Worm (Caenorhabditis elegans) whole organism, mixed stage, embryonic: ENCODE data around the gene T16A9.3.
"Not testable (repeated sequence)": the region's sequence is repeated elsewhere in the genome, so short reads cannot be mapped to it uniquely, and the experiment has no call there.

Experiments
- M03D4.4 ChIP-seq: sonication (generic microtip); optimal IDR thresholded peaks from 2 replicates; lab custom pipeline; 2017; ENCODE audit warnings: mild to moderate bottlenecking, missing genetic modification characterization, missing compliant biosample characterization
- bed-3 ChIP-seq: fragments of 200-800 bp; sonication (Bioruptor generic); optimal IDR thresholded peaks from 3 replicates; lab custom pipeline; 2018; ENCODE audit warnings: mild to moderate bottlenecking, missing genetic modification characterization, moderate library complexity, missing compliant biosample characterization
- blmp-1 ChIP-seq: fragments of 150-350 bp; optimal IDR thresholded peaks from 2 replicates; lab custom pipeline; 2014; ENCODE audit warnings: missing biosample characterization, missing genetic modification characterization
- ceh-39 ChIP-seq: fragments of 150-350 bp; optimal IDR thresholded peaks from 2 replicates; lab custom pipeline; 2014; ENCODE audit warnings: missing biosample characterization, missing genetic modification characterization
- ceh-43 ChIP-seq: fragments of 200-800 bp; sonication (Bioruptor generic); optimal IDR thresholded peaks from 2 replicates; lab custom pipeline; 2018; ENCODE audit warnings: mild to moderate bottlenecking, missing genetic modification characterization, moderate library complexity, missing compliant biosample characterization
- ceh-83 ChIP-seq: fragments of 200-800 bp; sonication (Bioruptor generic); optimal IDR thresholded peaks from 2 replicates; lab custom pipeline; 2018; ENCODE audit warnings: mild to moderate bottlenecking, missing genetic modification characterization, missing compliant biosample characterization
- ces-1 ChIP-seq: fragments of 150-350 bp; optimal IDR thresholded peaks from 2 replicates; lab custom pipeline; 2014; ENCODE audit warnings: missing biosample characterization, missing genetic modification reagents, missing genetic modification characterization
- cnd-1 ChIP-seq: fragments of 200-800 bp; sonication (Bioruptor generic); optimal IDR thresholded peaks from 2 replicates; lab custom pipeline; 2018; ENCODE audit warnings: mild to moderate bottlenecking, missing genetic modification characterization, missing compliant biosample characterization
- elt-1 ChIP-seq: sonication (generic microtip); optimal IDR thresholded peaks from 2 replicates; lab custom pipeline; 2017; ENCODE audit warnings: missing genetic modification characterization, mild to moderate bottlenecking, missing compliant biosample characterization, antibody characterized with exemption, moderate library complexity, borderline replicate concordance; ENCODE audit not compliant: insufficient read depth
- flh-1 ChIP-seq: fragments of 200-800 bp; sonication (Bioruptor generic); optimal IDR thresholded peaks from 2 replicates; lab custom pipeline; 2018; ENCODE audit warnings: mild to moderate bottlenecking, missing genetic modification characterization, moderate library complexity, missing compliant biosample characterization
- ham-2 ChIP-seq: fragments of 200-800 bp; sonication (Bioruptor generic); optimal IDR thresholded peaks from 2 replicates; lab custom pipeline; 2018; ENCODE audit warnings: mild to moderate bottlenecking, missing genetic modification characterization, missing compliant biosample characterization
- hlh-1 ChIP-seq: fragments of 150-350 bp; optimal IDR thresholded peaks from 2 replicates; lab custom pipeline; 2014; ENCODE audit warnings: missing biosample characterization, missing genetic modification reagents, missing genetic modification characterization
- lin-13 ChIP-seq: fragments of 150-350 bp; optimal IDR thresholded peaks from 2 replicates; lab custom pipeline; 2014; ENCODE audit warnings: missing biosample characterization, missing genetic modification characterization
- lin-32 ChIP-seq: fragments of 200-800 bp; sonication (Bioruptor generic); optimal IDR thresholded peaks from 2 replicates; lab custom pipeline; 2018; ENCODE audit warnings: mild to moderate bottlenecking, missing genetic modification characterization, missing compliant biosample characterization
- lsy-2 ChIP-seq: fragments of 150-350 bp; optimal IDR thresholded peaks from 2 replicates; lab custom pipeline; 2014; ENCODE audit warnings: missing biosample characterization, missing genetic modification characterization
- mep-1 ChIP-seq: fragments of 150-350 bp; optimal IDR thresholded peaks from 2 replicates; lab custom pipeline; 2017; ENCODE audit warnings: missing biosample characterization, missing genetic modification reagents, missing genetic modification characterization, inconsistent platforms
- mls-2 ChIP-seq: sonication (generic microtip); optimal IDR thresholded peaks from 2 replicates; lab custom pipeline; 2016; ENCODE audit warnings: mild to moderate bottlenecking, missing genetic modification characterization, moderate library complexity, missing compliant biosample characterization
- nhr-12 ChIP-seq: fragments of 150-350 bp; optimal IDR thresholded peaks from 2 replicates; lab custom pipeline; 2014; ENCODE audit warnings: missing biosample characterization, missing genetic modification characterization
- nhr-2 ChIP-seq: fragments of 150-350 bp; optimal IDR thresholded peaks from 2 replicates; lab custom pipeline; 2014; ENCODE audit warnings: missing biosample characterization, missing genetic modification characterization
- nhr-237 ChIP-seq: fragments of 150-350 bp; optimal IDR thresholded peaks from 2 replicates; lab custom pipeline; 2014; ENCODE audit warnings: missing biosample characterization, missing genetic modification characterization
- nhr-28 ChIP-seq: fragments of 150-350 bp; optimal IDR thresholded peaks from 2 replicates; lab custom pipeline; 2014; ENCODE audit warnings: missing biosample characterization, missing genetic modification characterization
- nhr-76 ChIP-seq: sonication (generic microtip); optimal IDR thresholded peaks from 2 replicates; lab custom pipeline; 2017; ENCODE audit warnings: missing biosample characterization, missing genetic modification characterization
- pha-4 ChIP-seq: fragments of 150-350 bp; optimal IDR thresholded peaks from 2 replicates; lab custom pipeline; 2018; ENCODE audit warnings: missing biosample characterization, missing genetic modification reagents, missing genetic modification characterization
- snpc-4 ChIP-seq: fragments of 150-350 bp; optimal IDR thresholded peaks from 2 replicates; lab custom pipeline; 2014; ENCODE audit warnings: missing biosample characterization, missing genetic modification characterization
- tbx-8 ChIP-seq: fragments of 200-800 bp; sonication (Bioruptor generic); optimal IDR thresholded peaks from 2 replicates; lab custom pipeline; 2018; ENCODE audit warnings: mild to moderate bottlenecking, missing genetic modification characterization, moderate library complexity, missing compliant biosample characterization
- unc-120 ChIP-seq: sonication (generic microtip); optimal IDR thresholded peaks from 2 replicates; lab custom pipeline; 2017; ENCODE audit warnings: missing genetic modification characterization, missing compliant biosample characterization; ENCODE audit not compliant: poor library complexity, severe bottlenecking
- unc-39 ChIP-seq: fragments of 150-350 bp; optimal IDR thresholded peaks from 2 replicates; lab custom pipeline; 2014; ENCODE audit warnings: missing biosample characterization, missing genetic modification characterization
- unc-62 ChIP-seq: fragments of 150-350 bp; optimal IDR thresholded peaks from 2 replicates; lab custom pipeline; 2014; ENCODE audit warnings: missing biosample characterization, missing genetic modification reagents, missing genetic modification characterization
- ztf-11 ChIP-seq: fragments of 150-350 bp; optimal IDR thresholded peaks from 2 replicates; lab custom pipeline; 2014; ENCODE audit warnings: missing biosample characterization, missing genetic modification characterization

T16A9.3 gene

ce11 chrV:14205214-14205613 lies at the start of gene T16A9.3:
T16A9.3 (plus strand) TSS chrV:14205514.
- not testable (repeated sequence) for TF ChIP-seq mls-2 (tag; lab: Kevin White, UChicago); ztf-11 (tag; lab: Kevin White, UChicago); bed-3 (GFP tag; lab: Kevin White, UChicago)

- TF ChIP-seq ces-1 (GFP tag; lab: Kevin White, UChicago) (no peak), pha-4 (tag; lab: Kevin White, UChicago) (no peak), nhr-28 (no peak), snpc-4 (tag; lab: Kevin White, UChicago) (no peak), ceh-39 (tag; lab: Kevin White, UChicago) (no peak), unc-120 (no peak), ham-2 (GFP tag; lab: Kevin White, UChicago) (no peak), ceh-43 (GFP tag; lab: Kevin White, UChicago) (no peak), mls-2 (tag; lab: Kevin White, UChicago) (no peak), ceh-83 (GFP tag; lab: Kevin White, UChicago) (no peak), nhr-12 (no peak), bed-3 (GFP tag; lab: Kevin White, UChicago) (no peak), unc-62 (GFP tag; lab: Kevin White, UChicago) (no peak)
- TF ChIP-seq, all 35 proteins: peak for 0
Observed at ce11 chrV:14156468-14156867, 48.8 kb upstream of the T16A9.3 start, which contains the start of gene AH10.2. AH10.2 (plus strand) TSS chrV:14156768.

ce11 chrV:14160698-14161097 lies 44.6 kb upstream of the T16A9.3 start, which contains the start of gene cest-1.2:
cest-1.2 (minus strand) TSS chrV:14160862.
- no peak for TF ChIP-seq ceh-83 (GFP tag; lab: Kevin White, UChicago)
- TF ChIP-seq elt-1: no peak
- TF ChIP-seq unc-120: no peak
- TF ChIP-seq tbx-8 (GFP tag; lab: Kevin White, UChicago): no peak
- no peak for TF ChIP-seq lin-13 (tag; lab: Kevin White, UChicago)
- no peak for TF ChIP-seq M03D4.4 (tag; lab: Kevin White, UChicago)
- TF ChIP-seq nhr-76 (tag; lab: Kevin White, UChicago): no peak
- TF ChIP-seq cnd-1: no peak
- no peak for TF ChIP-seq lin-32 (GFP tag; lab: Kevin White, UChicago)

ce11 chrV:14162959-14163548 lies 42.3 kb upstream of the T16A9.3 start, which contains the start of gene srd-26:
srd-26 (minus strand) TSS chrV:14163009.
- TF ChIP-seq unc-120 (no peak), nhr-76 (tag; lab: Kevin White, UChicago) (no peak), blmp-1 (no peak), snpc-4 (tag; lab: Kevin White, UChicago) (no peak), ces-1 (GFP tag; lab: Kevin White, UChicago) (no peak), lin-13 (tag; lab: Kevin White, UChicago) (no peak), flh-1 (GFP tag; lab: Kevin White, UChicago) (no peak), mep-1 (no peak)

ce11 chrV:14165745-14166144 lies 39.6 kb upstream of the T16A9.3 start:
- TF ChIP-seq mls-2 (tag; lab: Kevin White, UChicago) (no peak), nhr-76 (tag; lab: Kevin White, UChicago) (no peak), unc-62 (GFP tag; lab: Kevin White, UChicago) (no peak), nhr-12 (no peak), nhr-28 (no peak), M03D4.4 (tag; lab: Kevin White, UChicago) (no peak), pha-4 (tag; lab: Kevin White, UChicago) (no peak), ham-2 (GFP tag; lab: Kevin White, UChicago) (no peak), elt-1 (no peak), ceh-39 (tag; lab: Kevin White, UChicago) (no peak), tbx-8 (GFP tag; lab: Kevin White, UChicago) (no peak), nhr-237 (no peak), nhr-2 (no peak), ces-1 (GFP tag; lab: Kevin White, UChicago) (no peak), hlh-1 (tag; lab: Kevin White, UChicago) (no peak)

- TF ChIP-seq unc-39 (tag; lab: Kevin White, UChicago): no peak
- no peak for TF ChIP-seq lsy-2 (tag; lab: Kevin White, UChicago)
- no peak for TF ChIP-seq nhr-28
- TF ChIP-seq ceh-43 (GFP tag; lab: Kevin White, UChicago): no peak
Observed at ce11 chrV:14166630-14167029, 38.7 kb upstream of the T16A9.3 start, which contains the start of gene cest-1.1. cest-1.1 (minus strand) TSS chrV:14166730.
